Fruit fly (Drosophila melanogaster): ENCODE measurements around the gene CG14369.

DNA sequence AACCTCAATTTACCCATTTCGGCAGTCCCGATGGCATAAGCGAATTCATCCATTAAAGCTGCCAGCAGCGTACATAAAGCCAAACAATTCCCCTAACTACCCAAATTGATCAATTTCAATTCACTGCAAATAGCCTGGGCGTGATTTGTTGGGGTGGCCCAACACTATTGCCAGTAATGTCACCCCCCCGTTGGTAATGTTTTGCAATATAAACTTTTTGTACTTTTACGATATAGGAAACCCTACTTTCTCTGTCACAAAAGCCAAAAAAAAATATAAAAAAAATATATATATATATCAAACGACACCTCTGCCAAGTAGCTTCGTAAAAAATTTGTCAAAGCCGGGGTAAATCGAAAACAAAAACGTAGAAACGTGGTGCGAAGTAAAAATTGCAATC, 4.8 kb downstream of the CG14369 start, which contains the start of gene CG14370:
- no peak for TF ChIP-seq bab1 (GFP tag; optimal IDR thresholded peaks at IDR 0.05)
- no peak for TF ChIP-seq CG7045 (GFP tag; optimal IDR thresholded peaks at IDR 0.05)
- TF ChIP-seq CG1620 (GFP tag; optimal IDR thresholded peaks at IDR 0.05) = no peak
